Worm (Caenorhabditis elegans) whole organism, L1 larva: ENCODE results near the gene trx-2.

ENCODE experiments used
- C04F5.9 ChIP-seq: sonication (generic microtip); optimal IDR thresholded peaks from 2 replicates; lab custom pipeline; 2016; ENCODE audit warnings: missing genetic modification characterization, missing compliant biosample characterization
- aly-2 ChIP-seq: fragments of 150-350 bp; optimal IDR thresholded peaks from 2 replicates; lab custom pipeline; 2014; ENCODE audit warnings: missing biosample characterization, missing genetic modification characterization
- ama-1 ChIP-seq: fragments of 150-350 bp; optimal IDR thresholded peaks from 2 replicates; lab custom pipeline; 2014
- blmp-1 ChIP-seq: fragments of 150-350 bp; optimal IDR thresholded peaks from 2 replicates; lab custom pipeline; 2014; ENCODE audit warnings: missing biosample characterization, missing genetic modification characterization
- efl-1 ChIP-seq, 4 experiments: fragments of 150-350 bp; optimal IDR thresholded peaks in 3 of 4; peaks in 1 of 4; 1 replicate in 1 of 4; 2 replicates in 3 of 4; lab custom pipeline; 2014; ENCODE audit warnings: missing biosample characterization in 2 of 4, missing genetic modification characterization in 2 of 4, missing genetic modification reagents in 2 of 4
- efl-3 ChIP-seq: fragments of 200-800 bp; sonication (Bioruptor generic); optimal IDR thresholded peaks from 2 replicates; lab custom pipeline; 2018; ENCODE audit warnings: mild to moderate bottlenecking, missing genetic modification characterization, missing compliant biosample characterization
- egl-13 ChIP-seq: sonication (generic microtip); optimal IDR thresholded peaks from 2 replicates; lab custom pipeline; 2016; ENCODE audit warnings: missing genotype, missing genetic modification reagents, missing genetic modification characterization, missing compliant biosample characterization
- elt-2 ChIP-seq: sonication (generic microtip); optimal IDR thresholded peaks from 2 replicates; lab custom pipeline; 2016; ENCODE audit warnings: missing genetic modification characterization, mild to moderate bottlenecking, inconsistent platforms, missing compliant biosample characterization, missing genetic modification reagents
- elt-3 ChIP-seq, 6 experiments: fragments of 150-350 bp in 1 of 6; sonication (generic microtip); optimal IDR thresholded peaks; 2 replicates each; lab custom pipeline; 2017 to 2018; ENCODE audit warnings: missing biosample characterization in 6 of 6, missing genetic modification characterization in 6 of 6, inconsistent platforms in 1 of 6
- fkh-10 ChIP-seq: sonication (generic microtip); optimal IDR thresholded peaks from 2 replicates; lab custom pipeline; 2017; ENCODE audit warnings: missing biosample characterization, missing genetic modification reagents, missing genetic modification characterization
- fkh-8 ChIP-seq: sonication (generic microtip); optimal IDR thresholded peaks from 2 replicates; lab custom pipeline; 2016; ENCODE audit warnings: mild to moderate bottlenecking, missing genetic modification characterization, missing compliant biosample characterization
- fos-1 ChIP-seq: fragments of 150-350 bp; optimal IDR thresholded peaks from 2 replicates; lab custom pipeline; 2014; ENCODE audit warnings: missing biosample characterization, missing genetic modification characterization
- grh-1 ChIP-seq: fragments of 200-800 bp; sonication (Bioruptor generic); IDR thresholded peaks from 2 replicates; pipeline ENCODE4 v1.3.6; 2022; ENCODE audit warnings: missing genetic modification reagents, missing genetic modification characterization, missing compliant biosample characterization
- hlh-4 ChIP-seq: sonication (generic microtip); optimal IDR thresholded peaks from 2 replicates; lab custom pipeline; 2016; ENCODE audit warnings: mild to moderate bottlenecking, missing genetic modification characterization, missing compliant biosample characterization
- irx-1 ChIP-seq: sonication (generic microtip); optimal IDR thresholded peaks from 2 replicates; lab custom pipeline; 2016; ENCODE audit warnings: missing genetic modification characterization, missing compliant biosample characterization
- isw-1 ChIP-seq: fragments of 200-800 bp; sonication (Bioruptor generic); IDR thresholded peaks from 2 replicates; pipeline ENCODE4 v1.3.6; 2022; ENCODE audit warnings: missing genetic modification characterization, missing compliant biosample characterization
- lin-14 ChIP-seq: fragments of 200-800 bp; sonication (Bioruptor generic); optimal IDR thresholded peaks from 2 replicates; lab custom pipeline; 2018; ENCODE audit warnings: mild to moderate bottlenecking, missing genetic modification characterization, moderate library complexity, missing compliant biosample characterization
- lin-39 ChIP-seq: fragments of 150-350 bp; optimal IDR thresholded peaks from 2 replicates; lab custom pipeline; 2014; ENCODE audit warnings: missing biosample characterization, missing genetic modification reagents, missing genetic modification characterization
- lsy-2 ChIP-seq, 2 experiments: fragments of 150-350 bp; optimal IDR thresholded peaks; 2 replicates each; lab custom pipeline; 2014; ENCODE audit warnings: missing biosample characterization in 2 of 2, missing genetic modification characterization in 2 of 2
- mep-1 ChIP-seq: fragments of 150-350 bp; optimal IDR thresholded peaks from 2 replicates; lab custom pipeline; 2014; ENCODE audit warnings: missing biosample characterization, missing genetic modification characterization
- nhr-11 ChIP-seq: fragments of 150-350 bp; optimal IDR thresholded peaks from 2 replicates; lab custom pipeline; 2014; ENCODE audit warnings: missing biosample characterization, missing genetic modification characterization
- nhr-28 ChIP-seq: fragments of 150-350 bp; optimal IDR thresholded peaks from 2 replicates; lab custom pipeline; 2014; ENCODE audit warnings: missing biosample characterization, missing genetic modification characterization
- nhr-71 ChIP-seq: sonication (generic microtip); optimal IDR thresholded peaks from 2 replicates; lab custom pipeline; 2016; ENCODE audit warnings: mild to moderate bottlenecking, missing genetic modification characterization, moderate library complexity, missing compliant biosample characterization
- nhr-76 ChIP-seq: sonication (generic microtip); optimal IDR thresholded peaks from 2 replicates; lab custom pipeline; 2017; ENCODE audit warnings: missing biosample characterization, missing genetic modification characterization
- nhr-77 ChIP-seq: fragments of 150-350 bp; optimal IDR thresholded peaks from 2 replicates; lab custom pipeline; 2014; ENCODE audit warnings: missing biosample characterization, missing genetic modification characterization
- nhr-84 ChIP-seq: sonication (generic microtip); optimal IDR thresholded peaks from 2 replicates; lab custom pipeline; 2017; ENCODE audit warnings: missing biosample characterization, missing genetic modification characterization
- nhr-85 ChIP-seq: sonication (generic microtip); peaks from one replicate; lab custom pipeline; 2016; ENCODE audit warnings: missing genetic modification characterization, inconsistent platforms, missing compliant biosample characterization
- pag-3 ChIP-seq: sonication (generic microtip); optimal IDR thresholded peaks from 2 replicates; lab custom pipeline; 2017; ENCODE audit warnings: missing genetic modification characterization, mild to moderate bottlenecking, missing compliant biosample characterization, antibody characterized with exemption, borderline replicate concordance; ENCODE audit not compliant: insufficient read depth
- pqm-1 ChIP-seq: sonication (generic microtip); optimal IDR thresholded peaks from 3 replicates; lab custom pipeline; 2017; ENCODE audit warnings: missing biosample characterization, missing genetic modification characterization
- tlp-1 ChIP-seq: fragments of 150-350 bp; optimal IDR thresholded peaks from 2 replicates; lab custom pipeline; 2014; ENCODE audit warnings: missing biosample characterization, missing genetic modification characterization
- unc-30 ChIP-seq: sonication (generic microtip); optimal IDR thresholded peaks from 2 replicates; lab custom pipeline; 2017; ENCODE audit warnings: missing biosample characterization, missing genetic modification characterization
- unc-62 ChIP-seq: fragments of 150-350 bp; optimal IDR thresholded peaks from 2 replicates; lab custom pipeline; 2014; ENCODE audit warnings: missing biosample characterization, missing genetic modification reagents, missing genetic modification characterization
- unc-86 ChIP-seq: sonication (generic microtip); optimal IDR thresholded peaks from 2 replicates; lab custom pipeline; 2016; ENCODE audit warnings: missing genetic modification characterization, missing compliant biosample characterization
- unc-98 ChIP-seq: fragments of 200-800 bp; sonication (Bioruptor generic); IDR thresholded peaks from 2 replicates; pipeline ENCODE4 v1.3.6; 2022; ENCODE audit warnings: missing genetic modification characterization, missing compliant biosample characterization
- zag-1 ChIP-seq: fragments of 150-350 bp; optimal IDR thresholded peaks from 2 replicates; lab custom pipeline; 2014; ENCODE audit warnings: missing biosample characterization, missing genetic modification characterization

trx-2 gene

ce11 chrV:10291848-10292247 lies 22.6 kb upstream of the trx-2 start:
- TF ChIP-seq efl-1 (optimal IDR thresholded peaks at IDR 0.05; lab: Kevin White, UChicago) (no peak), efl-1 (GFP tag; optimal IDR thresholded peaks at IDR 0.05 in 1 of 2; lab: Kevin White, UChicago) (peak in 1 of 2 experiments; percentile 68), isw-1 (GFP tag; lab: Robert Waterston, UW) (no peak)
- TF ChIP-seq, all 84 proteins: peak for 1

- TF ChIP-seq blmp-1 (tag; lab: Kevin White, UChicago), result peak; percentile 99
- no peak for TF ChIP-seq C04F5.9 (tag; lab: Kevin White, UChicago)
- TF ChIP-seq lin-14 (GFP tag; lab: Kevin White, UChicago), result peak; percentile 20
- TF ChIP-seq elt-3 (tag; optimal IDR thresholded peaks at IDR 0.05; lab: Kevin White, UChicago), result peak in 2 of 6 experiments; percentile 15 to 59
- TF ChIP-seq, all 84 proteins: peak for 3
Observed at ce11 chrV:10292819-10293357, 21.6 kb upstream of the trx-2 start, which contains the start of gene col-149. Gene col-149 (minus strand): TSS chrV:10292869.

ce11 chrV:10294549-10294948 lies 19.9 kb upstream of the trx-2 start, which contains the start of gene col-150:
Gene col-150 (minus strand): TSS chrV:10294649.
- TF ChIP-seq hlh-4 (tag; lab: Kevin White, UChicago), result no peak
- peak; percentile 29 for TF ChIP-seq nhr-85 (tag; lab: Kevin White, UChicago)

ce11 chrV:10297099-10297498 lies 17.4 kb upstream of the trx-2 start, which contains the start of gene B0024.4:
Gene B0024.4 (plus strand): TSS chrV:10297399.
- TF ChIP-seq nhr-84 (tag; lab: Kevin White, UChicago) (no peak), unc-86 (tag; lab: Kevin White, UChicago) (no peak), pag-3 (no peak), fkh-10 (GFP tag; lab: Kevin White, UChicago) (no peak), efl-3 (no peak), zag-1 (tag; lab: Kevin White, UChicago) (no peak), unc-30 (tag; lab: Kevin White, UChicago) (no peak), nhr-71 (tag; lab: Kevin White, UChicago) (no peak), fkh-8 (tag; lab: Kevin White, UChicago) (no peak), aly-2 (no peak), irx-1 (tag; lab: Kevin White, UChicago) (no peak), nhr-76 (tag; lab: Kevin White, UChicago) (no peak)

ce11 chrV:10307283-10307682 lies 7.2 kb upstream of the trx-2 start, which contains the start of gene che-12:
Gene che-12 (minus strand): TSS chrV:10307383.
- peak; percentile 38 for TF ChIP-seq fkh-8 (tag; lab: Kevin White, UChicago)
- TF ChIP-seq lin-39 (tag; lab: Kevin White, UChicago), result no peak

- no peak for TF ChIP-seq egl-13 (tag; lab: Kevin White, UChicago)
- TF ChIP-seq nhr-28 (tag; lab: Kevin White, UChicago), result no peak
- TF ChIP-seq nhr-11 (tag; lab: Kevin White, UChicago), result no peak
Observed at ce11 chrV:10313953-10314352, 518 bp upstream of the trx-2 start, which contains the start of gene gcy-6. Gene gcy-6 (minus strand): TSS chrV:10314053.

- TF ChIP-seq elt-2 (tag; lab: Kevin White, UChicago), result no peak
- no peak for TF ChIP-seq tlp-1 (tag; lab: Kevin White, UChicago)
- no peak for TF ChIP-seq egl-13 (tag; lab: Kevin White, UChicago)
- TF ChIP-seq fos-1 (tag; lab: Kevin White, UChicago), result no peak
- TF ChIP-seq nhr-77 (tag; lab: Kevin White, UChicago), result no peak
- no peak for TF ChIP-seq lin-14 (GFP tag; lab: Kevin White, UChicago)
- TF ChIP-seq unc-62, result no peak
- TF ChIP-seq lsy-2 (tag; optimal IDR thresholded peaks at IDR 0.05; lab: Kevin White, UChicago), result no peak
- TF ChIP-seq pqm-1, result no peak
- no peak for TF ChIP-seq unc-98 (GFP tag; lab: Robert Waterston, UW)
- no peak for TF ChIP-seq grh-1 (GFP tag; lab: Robert Waterston, UW)
- no peak for TF ChIP-seq pag-3
- no peak for TF ChIP-seq ama-1 (lab: Kevin White, UChicago)
- TF ChIP-seq blmp-1 (tag; lab: Kevin White, UChicago), result no peak
- TF ChIP-seq hlh-4 (tag; lab: Kevin White, UChicago), result no peak
- no peak for TF ChIP-seq elt-3 (tag; optimal IDR thresholded peaks at IDR 0.05; lab: Kevin White, UChicago)
- TF ChIP-seq mep-1 (tag; lab: Kevin White, UChicago), result no peak
- TF ChIP-seq, all 84 proteins: peak for 0
Observed at ce11 chrV:10317294-10317693, 2.8 kb downstream of the trx-2 start, which contains the start of gene asps-1. Gene asps-1 (minus strand): TSS chrV:10317394.
